Worm (Caenorhabditis elegans): Measurements from ENCODE around the gene twk-20.

DNA sequence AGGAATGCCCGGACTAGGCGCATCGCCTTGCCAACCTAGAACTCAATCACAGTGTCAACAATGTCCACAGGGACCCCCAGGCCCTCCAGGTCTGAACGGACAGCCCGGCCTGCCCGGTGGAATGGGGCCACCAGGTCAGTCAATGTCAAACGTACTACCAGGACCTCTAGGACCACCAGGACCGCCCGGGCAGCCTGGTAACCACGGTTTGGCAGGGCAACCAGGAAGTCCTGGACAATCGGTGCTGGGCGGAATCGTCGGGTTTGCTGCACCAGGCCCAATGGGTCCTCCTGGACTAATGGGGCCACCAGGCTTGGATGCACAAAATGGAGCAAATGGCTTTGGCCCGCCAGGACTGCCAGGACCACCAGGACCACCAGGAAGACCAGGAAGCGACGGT lies 49.0 kb upstream of the twk-20 start:
- TF ChIP-seq dpl-1 (GFP tag; optimal IDR thresholded peaks at IDR 0.05) = no peak
- TF ChIP-seq pag-3 (tag; optimal IDR thresholded peaks at IDR 0.05; ENCODE audit: borderline replicate concordance, insufficient read depth) = no peak
- no peak for TF ChIP-seq lin-35 (GFP tag; optimal IDR thresholded peaks at IDR 0.05)
- TF ChIP-seq lin-39 (tag; optimal IDR thresholded peaks at IDR 0.05) = no peak
- no peak for TF ChIP-seq pax-3 (tag; optimal IDR thresholded peaks at IDR 0.05)
- no peak for TF ChIP-seq blmp-1 (tag; optimal IDR thresholded peaks at IDR 0.05)
- no peak for TF ChIP-seq unc-86 (tag; optimal IDR thresholded peaks at IDR 0.05)
- no peak for TF ChIP-seq nhr-11 (tag; optimal IDR thresholded peaks at IDR 0.05)
- TF ChIP-seq zag-1 (tag; optimal IDR thresholded peaks at IDR 0.05) = no peak
- TF ChIP-seq dsc-1 (tag; optimal IDR thresholded peaks at IDR 0.05) = no peak
- no peak for TF ChIP-seq mdl-1 (tag; optimal IDR thresholded peaks at IDR 0.05)
- TF ChIP-seq jun-1 (tag; optimal IDR thresholded peaks at IDR 0.05) = no peak
- TF ChIP-seq fkh-10 (GFP tag; optimal IDR thresholded peaks at IDR 0.05) = no peak

Data from whole organism, L1 larva.